Worm (Caenorhabditis elegans): Measurements from ENCODE around the gene frpr-8.

Gene frpr-8

DNA sequence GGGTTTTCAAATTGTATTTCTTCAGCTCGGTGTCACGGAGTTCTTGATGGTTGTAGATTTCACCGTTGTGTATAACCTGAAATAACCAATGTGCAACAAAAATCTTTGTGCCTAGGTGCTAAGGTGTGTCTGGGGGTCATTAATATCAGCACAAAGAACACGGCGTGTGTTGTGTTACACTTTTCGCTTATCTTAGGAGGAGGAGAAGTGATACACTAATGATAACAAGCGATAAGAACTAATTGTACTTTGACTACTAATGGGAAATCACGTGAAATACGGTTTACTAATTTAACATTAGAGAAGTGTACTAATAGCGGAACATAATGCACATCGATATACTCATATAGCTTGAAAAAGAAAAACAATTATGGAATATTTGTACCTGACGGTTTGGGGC lies 52.6 kb downstream of the frpr-8 start:
- no peak for TF ChIP-seq hlh-1 (tag; optimal IDR thresholded peaks at IDR 0.05)
- no peak for TF ChIP-seq nhr-2 (tag; optimal IDR thresholded peaks at IDR 0.05)
- TF ChIP-seq sptf-1 (tag; optimal IDR thresholded peaks at IDR 0.05), result no peak
- TF ChIP-seq mab-5 (tag; optimal IDR thresholded peaks at IDR 0.05), result no peak
- TF ChIP-seq elt-3 (tag; optimal IDR thresholded peaks at IDR 0.05), result no peak
- no peak for TF ChIP-seq ceh-83 (GFP tag; optimal IDR thresholded peaks at IDR 0.05)
- no peak for TF ChIP-seq snpc-4 (tag; optimal IDR thresholded peaks at IDR 0.05)
- no peak for TF ChIP-seq nhr-76 (tag; optimal IDR thresholded peaks at IDR 0.05)

ce11 chrX:8750660-8751059 lies 53.0 kb downstream of the frpr-8 start, which contains the start of gene asns-2:
Gene asns-2 (minus strand): TSS chrX:8750941.
- TF ChIP-seq ceh-39 (tag; optimal IDR thresholded peaks at IDR 0.05), result no peak
- TF ChIP-seq mls-2 (tag; optimal IDR thresholded peaks at IDR 0.05), result no peak
- no peak for TF ChIP-seq cnd-1 (tag; optimal IDR thresholded peaks at IDR 0.05)
- no peak for TF ChIP-seq tbx-8 (GFP tag; optimal IDR thresholded peaks at IDR 0.05)
- TF ChIP-seq pha-4 (tag; optimal IDR thresholded peaks at IDR 0.05), result no peak
- no peak for TF ChIP-seq nhr-28 (tag; optimal IDR thresholded peaks at IDR 0.05)
- no peak for TF ChIP-seq nhr-237 (tag; optimal IDR thresholded peaks at IDR 0.05)
- TF ChIP-seq elt-3 (tag; optimal IDR thresholded peaks at IDR 0.05), result no peak
- TF ChIP-seq lsy-2 (tag; optimal IDR thresholded peaks at IDR 0.05), result no peak
- no peak for TF ChIP-seq nhr-2 (tag; optimal IDR thresholded peaks at IDR 0.05)
- TF ChIP-seq lin-32 (GFP tag; optimal IDR thresholded peaks at IDR 0.05), result no peak
- TF ChIP-seq unc-120 (tag; optimal IDR thresholded peaks at IDR 0.05; ENCODE audit: poor library complexity, severe bottlenecking), result no peak
- no peak for TF ChIP-seq blmp-1 (tag; optimal IDR thresholded peaks at IDR 0.05)
